Fruit fly (Drosophila melanogaster): ENCODE data around the gene CG3777.

dm6 chrX:361418-361817 lies 81.9 kb downstream of the CG3777 start:
- TF ChIP-seq Dll (optimal IDR thresholded peaks at IDR 0.05) (no peak), pan (optimal IDR thresholded peaks at IDR 0.05) (no peak), CG8478 (optimal IDR thresholded peaks at IDR 0.05) (no peak), psq (optimal IDR thresholded peaks at IDR 0.05) (no peak), usp (GFP tag; optimal IDR thresholded peaks at IDR 0.05) (no peak)

Data from whole organism.